Fruit fly (Drosophila melanogaster): ENCODE measurements around the gene skd.

Gene skd

dm6 chr3L:21027657-21028255 lies 522 bp upstream of the skd start, which contains the start of gene Pdss2 (continued):
- TF ChIP-seq CG15011 (GFP tag; optimal IDR thresholded peaks at IDR 0.05) (no peak), CTCF (GFP tag; optimal IDR thresholded peaks at IDR 0.05) (no peak), Opbp (GFP tag; IDR thresholded peaks at IDR 0.05; ENCODE audit: partially characterized antibody) (peak; percentile 75), vnd (GFP tag; IDR thresholded peaks at IDR 0.05; ENCODE audit: partially characterized antibody) (peak; percentile 56), H15 (GFP tag; IDR thresholded peaks at IDR 0.05) (peak; percentile 79; the same call in 2 of the 3 replicates), Dek (tag; optimal IDR thresholded peaks at IDR 0.05) (peak; percentile 54), CG1024 (GFP tag; IDR thresholded peaks at IDR 0.05) (peak; percentile 39; the same call in 1 of the 2 replicates), CG13775 (GFP tag; optimal IDR thresholded peaks at IDR 0.05) (peak; percentile 85), Oaz (GFP tag; IDR thresholded peaks at IDR 0.05) (no peak; the same call in 1 of the 2 replicates), CG16863 (GFP tag; optimal IDR thresholded peaks at IDR 0.05) (peak; percentile 62), CG13287 (GFP tag; IDR thresholded peaks at IDR 0.05; ENCODE audit: partially characterized antibody) (peak; percentile 74), Scr (GFP tag; IDR thresholded peaks at IDR 0.05; ENCODE audit: partially characterized antibody) (peak; percentile 74), Doc3 (GFP tag; IDR thresholded peaks at IDR 0.05; ENCODE audit: partially characterized antibody) (peak; percentile 68), CG5245 (GFP tag; optimal IDR thresholded peaks at IDR 0.05) (peak; percentile 39), Asciz (GFP tag; optimal IDR thresholded peaks at IDR 0.05) (peak; percentile 42), ken (GFP tag; IDR thresholded peaks at IDR 0.05) (peak; percentile 86), grau (tag; optimal IDR thresholded peaks at IDR 0.05) (peak; percentile 70), CG33557 (GFP tag; optimal IDR thresholded peaks at IDR 0.05) (peak; percentile 56), Dp (GFP tag; optimal IDR thresholded peaks at IDR 0.05) (peak; percentile 7), Hand (GFP tag; optimal IDR thresholded peaks at IDR 0.05) (peak; percentile 23), Nf-YC (tag; optimal IDR thresholded peaks at IDR 0.05) (peak; percentile 68), klu (GFP tag; IDR thresholded peaks at IDR 0.05) (peak; percentile 56; the same call in 1 of the 2 replicates), ap (GFP tag; IDR thresholded peaks at IDR 0.05) (peak; percentile 50), sob (GFP tag; IDR thresholded peaks at IDR 0.05) (peak; percentile 84), Sry-β (GFP tag; optimal IDR thresholded peaks at IDR 0.05) (no peak), hb (GFP tag; IDR thresholded peaks at IDR 0.05; ENCODE audit: partially characterized antibody) (no peak), gsb-n (tag; optimal IDR thresholded peaks at IDR 0.05) (peak; percentile 30), HLH54F (GFP tag; optimal IDR thresholded peaks at IDR 0.05) (peak; percentile 66), CkIIα-i1 (GFP tag; IDR thresholded peaks at IDR 0.05) (no peak), caup (GFP tag; optimal IDR thresholded peaks at IDR 0.05; ENCODE audit: severe bottlenecking) (peak; percentile 59), Hr51 (GFP tag; optimal IDR thresholded peaks at IDR 0.05) (peak; percentile 65 to 68), GATAe (GFP tag; conservative IDR thresholded peaks at IDR 0.05) (no peak), psq (GFP tag; optimal IDR thresholded peaks at IDR 0.05) (no peak), zen (tag; optimal IDR thresholded peaks at IDR 0.05) (peak; percentile 12), CG10267 (tag; optimal IDR thresholded peaks at IDR 0.05) (peak; percentile 65), CG7271 (tag; optimal IDR thresholded peaks at IDR 0.05) (no peak), gfzf (GFP tag; optimal IDR thresholded peaks at IDR 0.05) (peak; percentile 67), CrebB (tag; optimal IDR thresholded peaks at IDR 0.05) (peak; percentile 44), slp2 (GFP tag; optimal IDR thresholded peaks at IDR 0.05) (peak; percentile 37), MBD-R2 (GFP tag; IDR thresholded peaks at IDR 0.05) (peak; percentile 87), CG16779 (GFP tag; IDR thresholded peaks at IDR 0.05) (0 out of 2 replicates have a peak, but pooled peaks have one; percentile 8), CG9932 (GFP tag; IDR thresholded peaks at IDR 0.05) (peak; percentile 94), wdn (GFP tag; IDR thresholded peaks at IDR 0.05) (peak; percentile 63; the same call in 1 of the 2 replicates), Doc2 (GFP tag; IDR thresholded peaks at IDR 0.05) (no peak), CG6254 (GFP tag; optimal IDR thresholded peaks at IDR 0.05) (peak; percentile 17), CG31388 (GFP tag; optimal IDR thresholded peaks at IDR 0.05) (peak; percentile 64), Optix (GFP tag; IDR thresholded peaks at IDR 0.05) (peak; percentile 24; the same call in 1 of the 3 replicates), z (GFP tag; IDR thresholded peaks at IDR 0.05) (no peak), Kr (GFP tag; optimal IDR thresholded peaks at IDR 0.05) (no peak)
